Fruit fly (Drosophila melanogaster) whole organism, wandering third instar larva: ENCODE data around the gene Rad1.
A peak's percentile ranks its signal among the peaks of the same experiment; 100 is the strongest.

Source experiments
- Abd-B ChIP-seq: fragments of >200 bp; optimal IDR thresholded peaks from 2 replicates; lab custom pipeline; 2017; ENCODE audit warnings: missing biosample characterization, missing genetic modification characterization
- CG32264 ChIP-seq: fragments of 200-800 bp; sonication (Bioruptor generic); optimal IDR thresholded peaks from 2 replicates; lab custom pipeline; 2016; ENCODE audit warnings: missing biosample characterization, missing genetic modification characterization
- CrebA ChIP-seq: fragments of 200-800 bp; sonication (Bioruptor generic); optimal IDR thresholded peaks from 2 replicates; lab custom pipeline; 2016; ENCODE audit warnings: missing biosample characterization, mild to moderate bottlenecking, missing genetic modification characterization, borderline replicate concordance
- Dfd ChIP-seq: fragments of >200 bp; optimal IDR thresholded peaks from 2 replicates; lab custom pipeline; 2017; ENCODE audit warnings: missing biosample characterization, missing genetic modification characterization
- GATAd ChIP-seq: sonication (Bioruptor generic); optimal IDR thresholded peaks from 2 replicates; lab custom pipeline; 2016; ENCODE audit warnings: missing biosample characterization, missing genetic modification characterization
- HLH106 ChIP-seq: fragments of 200-800 bp; optimal IDR thresholded peaks from 3 replicates; lab custom pipeline; 2019; ENCODE audit warnings: missing biosample characterization, mild to moderate bottlenecking, missing genetic modification characterization, moderate library complexity
- Hr83 ChIP-seq: fragments of 200-300 bp; sonication (Bioruptor generic); optimal IDR thresholded peaks from 2 replicates; lab custom pipeline; 2016; ENCODE audit warnings: missing biosample characterization, mild to moderate bottlenecking, missing genetic modification characterization, moderate library complexity; ENCODE audit not compliant: poor library complexity, severe bottlenecking
- Jra ChIP-seq: sonication (Bioruptor generic); optimal IDR thresholded peaks from 2 replicates; lab custom pipeline; 2016; ENCODE audit warnings: missing biosample characterization, missing genetic modification characterization
- Mio ChIP-seq: sonication (Bioruptor generic); optimal IDR thresholded peaks from 2 replicates; lab custom pipeline; 2016; ENCODE audit warnings: missing biosample characterization, missing genetic modification characterization
- Myc ChIP-seq: fragments of >200 bp; optimal IDR thresholded peaks from 2 replicates; lab custom pipeline; 2017
- N ChIP-seq: fragments of >200 bp; optimal IDR thresholded peaks from 2 replicates; lab custom pipeline; 2018; ENCODE audit warnings: missing biosample characterization, missing external identifiers, missing genetic modification characterization
- OdsH ChIP-seq: fragments of 200-800 bp; sonication (Bioruptor generic); optimal IDR thresholded peaks from 2 replicates; lab custom pipeline; 2016; ENCODE audit warnings: missing biosample characterization, mild to moderate bottlenecking, missing genetic modification characterization
- Rel ChIP-seq, 2 experiments: fragments of 200-800 bp; sonication (Bioruptor generic) in 1 of 2; optimal IDR thresholded peaks; 2 replicates in 1 of 2; 3 replicates in 1 of 2; lab custom pipeline; 2016 to 2019; ENCODE audit warnings: mild to moderate bottlenecking in 2 of 2, missing biosample characterization in 2 of 2, missing genetic modification characterization in 2 of 2, moderate library complexity in 1 of 2
- Sp1 ChIP-seq: fragments of 200-800 bp; sonication (Bioruptor generic); optimal IDR thresholded peaks from 3 replicates; lab custom pipeline; 2019; ENCODE audit warnings: missing biosample characterization, mild to moderate bottlenecking, missing genetic modification characterization, moderate library complexity
- Vsx2 ChIP-seq: fragments of 200-300, 225-300 bp; sonication (Bioruptor generic); optimal IDR thresholded peaks from 2 replicates; lab custom pipeline; 2018; ENCODE audit warnings: missing biosample characterization, missing genetic modification characterization; ENCODE audit not compliant: partially characterized antibody
- br ChIP-seq: fragments of 200-800 bp; sonication (Bioruptor generic); optimal IDR thresholded peaks from 2 replicates; lab custom pipeline; 2016; ENCODE audit warnings: missing biosample characterization, missing genetic modification characterization
- brk ChIP-seq: fragments of 200-800 bp; sonication (Bioruptor generic); optimal IDR thresholded peaks from 2 replicates; lab custom pipeline; 2016; ENCODE audit warnings: missing biosample characterization, mild to moderate bottlenecking, missing genetic modification characterization
- dl ChIP-seq, 2 experiments: fragments of 175-275, 200-275 bp in 1 of 2; fragments of 200-275 bp in 1 of 2; sonication (Bioruptor generic); optimal IDR thresholded peaks; lab custom pipeline; 2018; ENCODE audit warnings: mild to moderate bottlenecking in 2 of 2, missing biosample characterization in 2 of 2, missing genetic modification characterization in 2 of 2, moderate library complexity in 2 of 2; ENCODE audit not compliant: partially characterized antibody in 2 of 2, insufficient read depth in 1 of 2
- dsf ChIP-seq: sonication (Bioruptor generic); optimal IDR thresholded peaks from 2 replicates; lab custom pipeline; 2016; ENCODE audit warnings: missing biosample characterization, missing genetic modification characterization, borderline replicate concordance
- fru ChIP-seq: fragments of 200-800 bp; sonication (Bioruptor generic); optimal IDR thresholded peaks from 3 replicates; lab custom pipeline; 2016; ENCODE audit warnings: missing biosample characterization, mild to moderate bottlenecking, missing genetic modification characterization
- h ChIP-seq: fragments of 200-800 bp; sonication (Bioruptor generic); optimal IDR thresholded peaks from 3 replicates; lab custom pipeline; 2016; ENCODE audit warnings: missing biosample characterization, mild to moderate bottlenecking, missing genetic modification characterization
- jim ChIP-seq: fragments of 175-275, 200-325 bp; sonication (Bioruptor generic); optimal IDR thresholded peaks from 2 replicates; lab custom pipeline; 2016; ENCODE audit warnings: missing biosample characterization, mild to moderate bottlenecking, missing genetic modification characterization
- lola ChIP-seq: fragments of >200 bp; optimal IDR thresholded peaks from 2 replicates; lab custom pipeline; 2017; ENCODE audit warnings: missing biosample characterization, missing genetic modification characterization
- sage ChIP-seq: fragments of 200-800 bp; sonication (Bioruptor generic); optimal IDR thresholded peaks from 2 replicates; lab custom pipeline; 2016; ENCODE audit warnings: missing biosample characterization, mild to moderate bottlenecking, missing genetic modification characterization
- sv ChIP-seq: fragments of 200-800 bp; sonication (Bioruptor generic); optimal IDR thresholded peaks from 3 replicates; lab custom pipeline; 2016; ENCODE audit warnings: missing biosample characterization, missing genetic modification characterization
- tai ChIP-seq: sonication (Bioruptor generic); optimal IDR thresholded peaks from 2 replicates; lab custom pipeline; 2016; ENCODE audit warnings: missing biosample characterization, missing genetic modification characterization
- woc ChIP-seq: sonication (Bioruptor generic); optimal IDR thresholded peaks from 2 replicates; lab custom pipeline; 2016; ENCODE audit warnings: missing biosample characterization, mild to moderate bottlenecking, missing genetic modification characterization

Gene Rad1

dm6 chr2L:2579669-2580351 is 5.0 kb upstream of the Rad1 start, which contains the start of the genes ND-B17.2 and Arpc5:
ND-B17.2 (minus strand) TSS chr2L:2580172.
Arpc5 (plus strand) TSS chr2L:2580292.
- TF ChIP-seq brk (no peak), Rel (GFP tag; optimal IDR thresholded peaks at IDR 0.05; lab: Kevin White, UChicago) (no peak), Rel (tag; optimal IDR thresholded peaks at IDR 0.05; lab: Kevin White, UChicago) (peak; percentile 50), HLH106 (tag; lab: Kevin White, UChicago) (peak; percentile 25)

- no peak for TF ChIP-seq fru (GFP tag; lab: Kevin White, UChicago)
- no peak for TF ChIP-seq brk
- TF ChIP-seq Abd-B (GFP tag; lab: Kevin White, UChicago), result no peak
- TF ChIP-seq Myc, result no peak
- no peak for TF ChIP-seq Sp1 (GFP tag; lab: Kevin White, UChicago)
- no peak for TF ChIP-seq woc (GFP tag; lab: Kevin White, UChicago)
- no peak for TF ChIP-seq Hr83 (GFP tag; lab: Kevin White, UChicago)
- no peak for TF ChIP-seq N (GFP tag; lab: Kevin White, UChicago)
- no peak for TF ChIP-seq Mio (GFP tag; lab: Kevin White, UChicago)
- TF ChIP-seq h (GFP tag; lab: Kevin White, UChicago), result no peak
- no peak for TF ChIP-seq Vsx2 (GFP tag; lab: Kevin White, UChicago)
- TF ChIP-seq br (GFP tag; lab: Kevin White, UChicago), result no peak
- no peak for TF ChIP-seq Jra
- TF ChIP-seq CrebA (GFP tag; lab: Kevin White, UChicago), result no peak
- TF ChIP-seq sage (GFP tag; lab: Kevin White, UChicago), result no peak
These were observed 2.5 kb upstream of the Rad1 start, which contains the start of gene Elba2 for dm6 chr2L:2577361-2577737. Elba2 (plus strand) TSS chr2L:2577687.

dm6 chr2L:2576565-2577360 is 1.9 kb upstream of the Rad1 start, which contains the start of gene insv:
insv (minus strand) TSS chr2L:2576997.
- TF ChIP-seq HLH106 (tag; lab: Kevin White, UChicago), result peak; percentile 8
- TF ChIP-seq dsf (GFP tag; lab: Kevin White, UChicago), result no peak

dm6 chr2L:2572937-2573336 is 1.9 kb downstream of the Rad1 start, which contains the start of gene Cyp309a2:
Cyp309a2 (minus strand) TSS chr2L:2573037.
- TF ChIP-seq dl (GFP tag; optimal IDR thresholded peaks at IDR 0.05; lab: Kevin White, UChicago; ENCODE audit: insufficient read depth in 1 of 2, partially characterized antibody in 2 of 2) (no peak), br (GFP tag; lab: Kevin White, UChicago) (no peak), woc (GFP tag; lab: Kevin White, UChicago) (no peak), lola (GFP tag; lab: Kevin White, UChicago) (no peak), Mio (GFP tag; lab: Kevin White, UChicago) (no peak), tai (no peak)

- TF ChIP-seq woc (GFP tag; lab: Kevin White, UChicago) (no peak), Vsx2 (GFP tag; lab: Kevin White, UChicago) (peak; percentile 54), Rel (GFP tag; optimal IDR thresholded peaks at IDR 0.05; lab: Kevin White, UChicago) (no peak), Rel (tag; optimal IDR thresholded peaks at IDR 0.05; lab: Kevin White, UChicago) (peak; percentile 94), Dfd (GFP tag; lab: Kevin White, UChicago) (no peak), CG32264 (no peak), GATAd (GFP tag; lab: Kevin White, UChicago) (no peak), sage (GFP tag; lab: Kevin White, UChicago) (no peak)
These were observed 10.1 kb downstream of the Rad1 start, which contains the start of gene Cyp309a1 for dm6 chr2L:2564758-2565157. Cyp309a1 (minus strand) TSS chr2L:2564830.

- TF ChIP-seq sv (GFP tag; lab: Kevin White, UChicago) (no peak), N (GFP tag; lab: Kevin White, UChicago) (no peak), br (GFP tag; lab: Kevin White, UChicago) (no peak), h (GFP tag; lab: Kevin White, UChicago) (no peak), OdsH (no peak), Hr83 (GFP tag; lab: Kevin White, UChicago) (no peak), Myc (no peak), dsf (GFP tag; lab: Kevin White, UChicago) (no peak), jim (GFP tag; lab: Kevin White, UChicago) (no peak), Rel (GFP tag; optimal IDR thresholded peaks at IDR 0.05; lab: Kevin White, UChicago) (no peak), Rel (tag; optimal IDR thresholded peaks at IDR 0.05; lab: Kevin White, UChicago) (no peak)
These were observed 22.1 kb downstream of the Rad1 start, which contains the start of gene CG3515 for dm6 chr2L:2552725-2553124. CG3515 (minus strand) TSS chr2L:2552825.
